Fruit fly (Drosophila melanogaster) whole organism, embryonic: ENCODE data around the gene CG12521.

Experiments
- Adf1 ChIP-seq: fragments of 200-800 bp; sonication (Bioruptor generic); IDR thresholded peaks from 2 replicates; pipeline ENCODE4 v1.3.6; 2022; ENCODE audit warnings: missing biosample characterization, missing genetic modification characterization
- Antp ChIP-seq: fragments of 200-800 bp; sonication (Bioruptor generic); optimal IDR thresholded peaks from 3 replicates; lab custom pipeline; 2016; ENCODE audit warnings: missing biosample characterization, missing genetic modification characterization
- B-H1 ChIP-seq: fragments of 200-800 bp; sonication (Bioruptor generic); IDR thresholded peaks from 3 replicates; pipeline ENCODE4 v1.3.6; 2022; ENCODE audit warnings: missing biosample characterization, missing genetic modification characterization
- CG10543 ChIP-seq: fragments of 200-800 bp; sonication (Bioruptor generic); optimal IDR thresholded peaks from 3 replicates; lab custom pipeline; 2017; ENCODE audit warnings: missing biosample characterization, mild to moderate bottlenecking, missing genetic modification characterization, moderate library complexity
- CG10654 ChIP-seq: fragments of 200-800 bp; sonication (Bioruptor generic); optimal IDR thresholded peaks from 2 replicates; lab custom pipeline; 2016; ENCODE audit warnings: missing biosample characterization, missing genetic modification characterization
- CG11085 ChIP-seq: fragments of 200-800 bp; sonication (Bioruptor generic); IDR thresholded peaks from 2 replicates; pipeline ENCODE4 v1.3.6; 2022; ENCODE audit warnings: missing biosample characterization, missing genetic modification characterization
- CG12769 ChIP-seq: fragments of 200-800 bp; sonication (Bioruptor generic); optimal IDR thresholded peaks from 2 replicates; lab custom pipeline; 2019; ENCODE audit warnings: missing biosample characterization, mild to moderate bottlenecking, missing genetic modification characterization, moderate library complexity
- CG14710 ChIP-seq: fragments of 200-800 bp; sonication (Bioruptor generic); optimal IDR thresholded peaks from 3 replicates; lab custom pipeline; 2019; ENCODE audit warnings: missing biosample characterization, mild to moderate bottlenecking, missing genetic modification characterization, moderate library complexity
- CG1529 ChIP-seq: fragments of 200-800 bp; sonication (Bioruptor generic); optimal IDR thresholded peaks from 3 replicates; lab custom pipeline; 2018; ENCODE audit warnings: missing biosample characterization, missing genetic modification characterization
- CG17385 ChIP-seq: fragments of 200-800 bp; sonication (Bioruptor generic); optimal IDR thresholded peaks from 3 replicates; lab custom pipeline; 2018; ENCODE audit warnings: missing biosample characterization, mild to moderate bottlenecking, missing genetic modification characterization
- CG17912 ChIP-seq: fragments of 200-800 bp; sonication (Bioruptor generic); optimal IDR thresholded peaks from 2 replicates; lab custom pipeline; 2018; ENCODE audit warnings: missing biosample characterization, mild to moderate bottlenecking, missing genetic modification characterization
- CG18011 ChIP-seq: fragments of 200-800 bp; sonication (Bioruptor generic); optimal IDR thresholded peaks from 2 replicates; lab custom pipeline; 2017; ENCODE audit warnings: missing biosample characterization, missing genetic modification characterization, mild to moderate bottlenecking, moderate library complexity, missing genotype
- CG2116 ChIP-seq: fragments of 200-800 bp; sonication (Bioruptor generic); optimal IDR thresholded peaks from 3 replicates; lab custom pipeline; 2018; ENCODE audit warnings: missing biosample characterization, mild to moderate bottlenecking, missing genetic modification characterization
- CG32772 ChIP-seq: fragments of 200-800 bp; sonication (Bioruptor generic); IDR thresholded peaks from 2 replicates; pipeline ENCODE4 v1.3.6; 2022; ENCODE audit warnings: missing biosample characterization, missing genetic modification characterization
- CG3281 ChIP-seq: fragments of 200-800 bp; sonication (Bioruptor generic); optimal IDR thresholded peaks from 3 replicates; lab custom pipeline; 2017; ENCODE audit warnings: missing biosample characterization, mild to moderate bottlenecking, missing genetic modification characterization
- CG6175 ChIP-seq: fragments of 200-800 bp; sonication (Bioruptor generic); IDR thresholded peaks from 3 replicates; pipeline ENCODE4 v1.3.6; 2022; ENCODE audit warnings: missing biosample characterization, missing genetic modification characterization
- CG6765 ChIP-seq: fragments of 200-800 bp; sonication (Bioruptor generic); optimal IDR thresholded peaks from 3 replicates; lab custom pipeline; 2017; ENCODE audit warnings: missing biosample characterization, mild to moderate bottlenecking, missing genetic modification characterization
- CG6791 ChIP-seq: fragments of 200-800 bp; sonication (Bioruptor generic); IDR thresholded peaks from 3 replicates; pipeline ENCODE4 v1.3.6; 2022; ENCODE audit warnings: missing biosample characterization, missing genetic modification characterization; ENCODE audit not compliant: partially characterized antibody
- CG6854 ChIP-seq: fragments of 200-800 bp; sonication (Bioruptor generic); optimal IDR thresholded peaks from 3 replicates; lab custom pipeline; 2017; ENCODE audit warnings: missing biosample characterization, mild to moderate bottlenecking, missing genetic modification characterization
- CG7357 ChIP-seq: fragments of 200-800 bp; sonication (Bioruptor generic); IDR thresholded peaks from 3 replicates; pipeline ENCODE4 v1.3.6; 2022; ENCODE audit warnings: missing biosample characterization, missing genetic modification characterization
- CG7372 ChIP-seq: fragments of 200-800 bp; sonication (Bioruptor generic); IDR thresholded peaks from 2 replicates; pipeline ENCODE4 v1.3.6; 2022; ENCODE audit warnings: missing biosample characterization, missing genetic modification characterization
- CG7786 ChIP-seq: fragments of 200-800 bp; sonication (Bioruptor generic); optimal IDR thresholded peaks from 2 replicates; lab custom pipeline; 2016; ENCODE audit warnings: missing biosample characterization, missing genetic modification characterization
- CG7963 ChIP-seq: fragments of 200-800 bp; sonication (Bioruptor generic); IDR thresholded peaks from 3 replicates; pipeline ENCODE4 v1.3.6; 2022; ENCODE audit warnings: missing biosample characterization, missing genetic modification characterization; ENCODE audit not compliant: partially characterized antibody
- ERR ChIP-seq: fragments of 200-800 bp; sonication (Bioruptor generic); optimal IDR thresholded peaks from 2 replicates; lab custom pipeline; 2016; ENCODE audit warnings: missing biosample characterization, missing genetic modification characterization
- Eip74EF ChIP-seq, 2 experiments: fragments of 200-800 bp in 1 of 2; fragments of >200 bp in 1 of 2; sonication (Bioruptor generic) in 1 of 2; optimal IDR thresholded peaks; 2 replicates each; lab custom pipeline; 2017 to 2019; ENCODE audit warnings: missing biosample characterization in 2 of 2, missing genetic modification characterization in 2 of 2, mild to moderate bottlenecking in 1 of 2, moderate library complexity in 1 of 2
- Elba2 ChIP-seq: fragments of 200-800 bp; sonication (Bioruptor generic); optimal IDR thresholded peaks from 3 replicates; lab custom pipeline; 2016; ENCODE audit warnings: missing biosample characterization, missing genetic modification characterization
- H2.0 ChIP-seq: fragments of 200-800 bp; sonication (Bioruptor generic); IDR thresholded peaks from 2 replicates; pipeline ENCODE4 v1.3.6; 2022; ENCODE audit warnings: missing biosample characterization, missing genetic modification characterization
- HmgZ ChIP-seq: fragments of 200-800 bp; sonication (Bioruptor generic); optimal IDR thresholded peaks from 2 replicates; lab custom pipeline; 2018; ENCODE audit warnings: missing biosample characterization, mild to moderate bottlenecking, missing genetic modification characterization
- Hr3 ChIP-seq: fragments of 200-800 bp; sonication (Bioruptor generic); optimal IDR thresholded peaks from 3 replicates; lab custom pipeline; 2016; ENCODE audit warnings: missing biosample characterization, missing genetic modification characterization
- MBD-R2 ChIP-seq: fragments of 200-800 bp; sonication (Bioruptor generic); IDR thresholded peaks from 2 replicates; pipeline ENCODE4 v1.3.6; 2022; ENCODE audit warnings: missing biosample characterization, missing genetic modification characterization
- MESR4 ChIP-seq: fragments of 200-800 bp; sonication (Bioruptor generic); optimal IDR thresholded peaks from 2 replicates; lab custom pipeline; 2018; ENCODE audit warnings: missing biosample characterization, mild to moderate bottlenecking, missing genetic modification characterization, moderate library complexity
- Side ChIP-seq: fragments of 200-800 bp; sonication (Bioruptor generic); optimal IDR thresholded peaks from 2 replicates; lab custom pipeline; 2016; ENCODE audit warnings: missing biosample characterization, missing genetic modification characterization
- Sox100B ChIP-seq: fragments of 200-800 bp; sonication (Bioruptor generic); optimal IDR thresholded peaks from 3 replicates; lab custom pipeline; 2018; ENCODE audit warnings: missing biosample characterization, mild to moderate bottlenecking, missing genetic modification characterization
- ab ChIP-seq: fragments of 200-800 bp; sonication (Bioruptor generic); optimal IDR thresholded peaks from 2 replicates; lab custom pipeline; 2016; ENCODE audit warnings: missing biosample characterization, missing genetic modification characterization
- al ChIP-seq: fragments of 200-800 bp; sonication (Bioruptor generic); IDR thresholded peaks from 2 replicates; pipeline ENCODE4 v1.3.6; 2022; ENCODE audit warnings: missing biosample characterization, missing genetic modification characterization
- btn ChIP-seq: fragments of 200-800 bp; sonication (Bioruptor generic); optimal IDR thresholded peaks from 2 replicates; lab custom pipeline; 2016; ENCODE audit warnings: missing biosample characterization, missing genetic modification characterization
- cad ChIP-seq: fragments of >200 bp; optimal IDR thresholded peaks from 2 replicates; lab custom pipeline; 2017; ENCODE audit warnings: missing biosample characterization, missing genetic modification characterization
- dmrt11E ChIP-seq: fragments of 200-800 bp; sonication (Bioruptor generic); optimal IDR thresholded peaks from 3 replicates; lab custom pipeline; 2018; ENCODE audit warnings: missing biosample characterization, mild to moderate bottlenecking, missing genetic modification characterization, moderate library complexity
- esg ChIP-seq: fragments of 200-800 bp; sonication (Bioruptor generic); conservative IDR thresholded peaks from 2 replicates; pipeline ENCODE4 v1.3.6; 2022; ENCODE audit warnings: missing biosample characterization, missing genetic modification characterization
- ewg ChIP-seq: fragments of 200-800 bp; sonication (Bioruptor generic); optimal IDR thresholded peaks from 3 replicates; lab custom pipeline; 2017; ENCODE audit warnings: mild to moderate bottlenecking, missing biosample characterization, missing genetic modification reagents, missing genetic modification characterization
- fd96Cb ChIP-seq: fragments of 200-800 bp; sonication (Bioruptor generic); optimal IDR thresholded peaks from 2 replicates; lab custom pipeline; 2018; ENCODE audit warnings: missing biosample characterization, mild to moderate bottlenecking, missing genetic modification characterization, moderate library complexity
- hbn ChIP-seq: fragments of 200-800 bp; sonication (Bioruptor generic); IDR thresholded peaks from 2 replicates; pipeline ENCODE4 v1.3.6; 2022; ENCODE audit warnings: missing biosample characterization, missing genetic modification characterization; ENCODE audit not compliant: partially characterized antibody
- lbe ChIP-seq: fragments of 200-800 bp; sonication (Bioruptor generic); optimal IDR thresholded peaks from 2 replicates; lab custom pipeline; 2016; ENCODE audit warnings: missing biosample characterization, mild to moderate bottlenecking, missing genetic modification characterization
- nom ChIP-seq: fragments of 200-800 bp; sonication (Bioruptor generic); optimal IDR thresholded peaks from 2 replicates; lab custom pipeline; 2017; ENCODE audit warnings: missing biosample characterization, missing genetic modification characterization, mild to moderate bottlenecking, moderate library complexity, missing genetic modification reagents
- sens ChIP-seq: fragments of 200-800 bp; sonication (Bioruptor generic); peaks from one replicate; lab custom pipeline; 2016; ENCODE audit warnings: missing biosample characterization, missing genetic modification characterization
- sens-2 ChIP-seq: fragments of 200-800 bp; sonication (Bioruptor generic); IDR thresholded peaks from 2 replicates; pipeline ENCODE4 v1.3.6; 2022; ENCODE audit warnings: missing biosample characterization, missing genetic modification characterization
- tio ChIP-seq: fragments of 200-800 bp; sonication (Bioruptor generic); optimal IDR thresholded peaks from 2 replicates; lab custom pipeline; 2017; ENCODE audit warnings: missing biosample characterization, missing genetic modification characterization, inconsistent platforms
- usp ChIP-seq: fragments of >200 bp; optimal IDR thresholded peaks from 2 replicates; lab custom pipeline; 2017; ENCODE audit warnings: missing biosample characterization, missing genetic modification characterization
- vvl ChIP-seq: fragments of 200-800 bp; sonication (Bioruptor generic); IDR thresholded peaks from 2 replicates; pipeline ENCODE4 v1.3.6; 2022; ENCODE audit warnings: missing biosample characterization, missing genetic modification characterization

The CG12521 gene

dm6 chr3L:11822446-11823334 is 24.9 kb downstream of the CG12521 start, which contains the start of gene RpL10Ab (continued):
- TF ChIP-seq ERR (GFP tag; lab: Kevin White, UChicago) (no peak), H2.0 (peak; percentile 61), ab (GFP tag; lab: Kevin White, UChicago) (no peak), B-H1 (GFP tag; lab: Robert Waterston, UW) (peak; percentile 9; the same call in 1 of the 3 replicates), al (GFP tag; lab: Robert Waterston, UW) (peak; percentile 47), CG17385 (peak; percentile 2), Antp (GFP tag; lab: Kevin White, UChicago) (no peak), vvl (peak; percentile 76), CG11085 (GFP tag; lab: Robert Waterston, UW) (peak; percentile 61), ewg (GFP tag; lab: Kevin White, UChicago) (peak; percentile 3), CG7372 (GFP tag; lab: Robert Waterston, UW) (peak; percentile 66; the same call in 1 of the 2 replicates), CG14710 (peak; percentile 71), CG3281 (peak; percentile 61), lbe (GFP tag; lab: Kevin White, UChicago) (peak; percentile 45), Hr3 (GFP tag; lab: Kevin White, UChicago) (peak; percentile 70), CG12769 (tag; lab: Kevin White, UChicago) (no peak), CG18011 (GFP tag; lab: Kevin White, UChicago) (peak; percentile 33), tio (peak; percentile 64), HmgZ (tag; lab: Kevin White, UChicago) (no peak), btn (GFP tag; lab: Kevin White, UChicago) (no peak), CG6854 (GFP tag; lab: Kevin White, UChicago) (no peak), cad (GFP tag; lab: Kevin White, UChicago) (no peak), CG7786 (GFP tag; lab: Kevin White, UChicago) (no peak), MBD-R2 (GFP tag; lab: Robert Waterston, UW) (peak; percentile 37), dmrt11E (tag; lab: Kevin White, UChicago) (peak; percentile 25), nom (GFP tag; lab: Kevin White, UChicago) (peak; percentile 40), Elba2 (GFP tag; lab: Kevin White, UChicago) (no peak), hbn (GFP tag; lab: Robert Waterston, UW) (peak; percentile 63), Adf1 (GFP tag; lab: Robert Waterston, UW) (no peak; the same call in 1 of the 2 replicates), CG10654 (GFP tag; lab: Kevin White, UChicago) (peak; percentile 22), CG7357 (GFP tag; lab: Robert Waterston, UW) (peak; percentile 66; the same call in 1 of the 3 replicates), sens (peak; percentile 83), CG6175 (GFP tag; lab: Robert Waterston, UW) (peak; percentile 51; the same call in 1 of the 3 replicates), fd96Cb (peak; percentile 26), Side (GFP tag; lab: Kevin White, UChicago) (peak; percentile 23), CG7963 (GFP tag; lab: Robert Waterston, UW) (peak; percentile 88), Eip74EF (GFP tag; optimal IDR thresholded peaks at IDR 0.05; lab: Kevin White, UChicago) (no peak), usp (GFP tag; lab: Kevin White, UChicago) (no peak), sens-2 (GFP tag; lab: Robert Waterston, UW) (peak; percentile 51; the same call in 1 of the 2 replicates), CG1529 (GFP tag; lab: Kevin White, UChicago) (no peak), CG32772 (GFP tag; lab: Robert Waterston, UW) (peak; percentile 56), CG6791 (GFP tag; lab: Robert Waterston, UW) (peak; percentile 92), Sox100B (GFP tag; lab: Kevin White, UChicago) (peak; percentile 59), CG17912 (peak; percentile 88), CG10543 (GFP tag; lab: Kevin White, UChicago) (peak; percentile 54), esg (peak; percentile 62), MESR4 (GFP tag; lab: Kevin White, UChicago) (peak; percentile 99), CG6765 (GFP tag; lab: Kevin White, UChicago) (peak; percentile 69), CG2116 (GFP tag; lab: Kevin White, UChicago) (peak; percentile 40)
